Fruit fly (Drosophila melanogaster): ENCODE data around the gene CG13473.

Gene CG13473

dm6 chr3L:14706461-14706880 lies 22.1 kb upstream of the CG13473 start (continued):
- TF ChIP-seq CG9215 (GFP tag; IDR thresholded peaks at IDR 0.05) (no peak), pho (GFP tag; optimal IDR thresholded peaks at IDR 0.05) (no peak), jing (GFP tag; optimal IDR thresholded peaks at IDR 0.05) (no peak), oc (tag; optimal IDR thresholded peaks at IDR 0.05) (no peak), schlank (tag; optimal IDR thresholded peaks at IDR 0.05) (peak; percentile 15), yki (optimal IDR thresholded peaks at IDR 0.05) (no peak), ewg (GFP tag; optimal IDR thresholded peaks at IDR 0.05) (no peak), H2.0 (GFP tag; IDR thresholded peaks at IDR 0.05) (no peak), luna (GFP tag; optimal IDR thresholded peaks at IDR 0.05) (no peak), gcm2 (GFP tag; optimal IDR thresholded peaks at IDR 0.05) (no peak), pzg (GFP tag; optimal IDR thresholded peaks at IDR 0.05) (no peak), bab2 (GFP tag; optimal IDR thresholded peaks at IDR 0.05) (no peak), TFAM (GFP tag; optimal IDR thresholded peaks at IDR 0.05) (no peak), Rx (GFP tag; IDR thresholded peaks at IDR 0.05) (no peak), CG18599 (GFP tag; optimal IDR thresholded peaks at IDR 0.05) (peak; percentile 36), CG2202 (tag; optimal IDR thresholded peaks at IDR 0.05) (no peak), tio (GFP tag; optimal IDR thresholded peaks at IDR 0.05) (no peak), CG15696 (tag; optimal IDR thresholded peaks at IDR 0.05) (no peak), Ptx1 (GFP tag; IDR thresholded peaks at IDR 0.05) (no peak), ERR (GFP tag; optimal IDR thresholded peaks at IDR 0.05) (no peak), NC2β (GFP tag; optimal IDR thresholded peaks at IDR 0.05) (no peak), twi (tag; optimal IDR thresholded peaks at IDR 0.05) (no peak), CG30403 (GFP tag; optimal IDR thresholded peaks at IDR 0.05) (no peak), sqz (GFP tag; optimal IDR thresholded peaks at IDR 0.05) (no peak), lab (GFP tag; optimal IDR thresholded peaks at IDR 0.05) (peak; percentile 56), Gsc (GFP tag; IDR thresholded peaks at IDR 0.05) (no peak), ind (GFP tag; optimal IDR thresholded peaks at IDR 0.05) (no peak), CG31441 (GFP tag; IDR thresholded peaks at IDR 0.05) (no peak), sd (tag; optimal IDR thresholded peaks at IDR 0.05) (no peak), CG12236 (GFP tag; optimal IDR thresholded peaks at IDR 0.05) (no peak), Hsf (GFP tag; optimal IDR thresholded peaks at IDR 0.05) (no peak), HLH54F (GFP tag; optimal IDR thresholded peaks at IDR 0.05) (no peak), E2f2 (GFP tag; IDR thresholded peaks at IDR 0.05) (no peak), Jarid2 (GFP tag; optimal IDR thresholded peaks at IDR 0.05) (peak; percentile 95), HLH4C (GFP tag; IDR thresholded peaks at IDR 0.05; ENCODE audit: partially characterized antibody) (no peak), Bdp1 (GFP tag; optimal IDR thresholded peaks at IDR 0.05) (no peak), fd96Cb (tag; optimal IDR thresholded peaks at IDR 0.05) (no peak), CG17361 (GFP tag; IDR thresholded peaks at IDR 0.05) (no peak), dati (GFP tag; IDR thresholded peaks at IDR 0.05) (no peak), klu (GFP tag; IDR thresholded peaks at IDR 0.05) (no peak), lov (optimal IDR thresholded peaks at IDR 0.05) (no peak), lov (GFP tag; IDR thresholded peaks at IDR 0.05) (no peak), ken (GFP tag; IDR thresholded peaks at IDR 0.05) (no peak), wdn (GFP tag; IDR thresholded peaks at IDR 0.05) (no peak), pan (optimal IDR thresholded peaks at IDR 0.05) (no peak), pan (GFP tag; optimal IDR thresholded peaks at IDR 0.05 in 1 of 2, IDR thresholded peaks at IDR 0.05 in 1 of 2) (no peak), vvl (GFP tag; IDR thresholded peaks at IDR 0.05) (no peak), stwl (tag; optimal IDR thresholded peaks at IDR 0.05) (no peak)
